Fruit fly (Drosophila melanogaster) whole organism: ENCODE data around the gene CG7573.

Experiments
- Dll ChIP-seq: fragments of >200 bp; optimal IDR thresholded peaks from 2 replicates; lab custom pipeline; 2017
- pan ChIP-seq: fragments of >200 bp; optimal IDR thresholded peaks from 2 replicates; lab custom pipeline; 2017

DNA sequence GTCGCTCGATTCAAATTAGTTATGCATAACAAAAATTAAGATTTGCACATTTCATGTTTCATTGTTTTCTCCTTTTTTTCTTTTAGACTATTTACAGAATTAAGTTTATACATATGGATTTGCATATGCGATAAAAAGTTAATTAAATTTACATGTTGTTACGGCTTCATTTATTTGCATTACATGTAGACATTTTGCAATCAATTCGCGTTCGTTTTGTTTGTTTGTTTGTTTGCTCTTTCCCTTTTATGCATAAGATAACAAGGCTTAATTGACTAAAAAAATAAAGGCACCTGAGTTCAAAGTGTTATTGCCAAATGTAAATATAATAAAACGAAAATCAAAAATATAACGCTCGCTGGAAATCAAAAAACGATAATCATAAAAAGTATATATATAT lies 23.6 kb upstream of the CG7573 start:
- TF ChIP-seq pan (lab: Kevin White, UChicago) (no peak), Dll (no peak)
